Worm (Caenorhabditis elegans): Measurements from ENCODE around the gene tram-1.
A peak's percentile ranks its signal among the peaks of the same experiment; 100 is the strongest.

Gene tram-1

ce11 chrIV:10174328-10174727 is 46.8 kb downstream of the tram-1 start, which contains the start of gene pxf-1:
pxf-1 (minus strand) TSS chrIV:10174341.
- TF ChIP-seq lin-39 (tag; optimal IDR thresholded peaks at IDR 0.05), result no peak
- TF ChIP-seq daf-16 (GFP tag; optimal IDR thresholded peaks at IDR 0.05), result no peak
- TF ChIP-seq daf-16 (tag; optimal IDR thresholded peaks at IDR 0.05), result no peak
- no peak for TF ChIP-seq ceh-62 (tag; optimal IDR thresholded peaks at IDR 0.05)
- no peak for TF ChIP-seq ceh-44 (GFP tag; IDR thresholded peaks at IDR 0.05)
- TF ChIP-seq Y48G9A.11 (GFP tag; IDR thresholded peaks at IDR 0.05), result no peak
- no peak for TF ChIP-seq saeg-2 (GFP tag; IDR thresholded peaks at IDR 0.05)
- no peak for TF ChIP-seq egl-43 (GFP tag; IDR thresholded peaks at IDR 0.05)
- TF ChIP-seq F49E8.2 (tag; optimal IDR thresholded peaks at IDR 0.05; ENCODE audit: borderline replicate concordance), result no peak
- no peak for TF ChIP-seq madf-9 (GFP tag; conservative IDR thresholded peaks at IDR 0.05)
- TF ChIP-seq sdz-12 (GFP tag; optimal IDR thresholded peaks at IDR 0.05), result no peak
- TF ChIP-seq madf-5 (GFP tag; IDR thresholded peaks at IDR 0.05), result no peak

ce11 chrIV:10170808-10171207 is 50.3 kb downstream of the tram-1 start:
- TF ChIP-seq aha-1 (tag) (peak; percentile 20), F10B5.3 (tag; optimal IDR thresholded peaks at IDR 0.05) (no peak), fkh-10 (GFP tag; optimal IDR thresholded peaks at IDR 0.05) (peak; percentile 79), ces-1 (GFP tag; optimal IDR thresholded peaks at IDR 0.05) (peak; percentile 92)

Data from whole organism, L4 larva.